Worm (Caenorhabditis elegans) whole organism, late embryonic: ENCODE results near the gene C08E3.15.

Experiments used
- K09A11.1 ChIP-seq: sonication (generic microtip); optimal IDR thresholded peaks from 2 replicates; lab custom pipeline; 2017; ENCODE audit warnings: antibody characterized with exemption, mild to moderate bottlenecking, missing genetic modification characterization, missing compliant biosample characterization; ENCODE audit not compliant: insufficient read depth
- ama-1 ChIP-seq: fragments of 150-350 bp; optimal IDR thresholded peaks from 2 replicates; lab custom pipeline; 2014
- ceh-18 ChIP-seq: sonication (generic microtip); optimal IDR thresholded peaks from 2 replicates; lab custom pipeline; 2016; ENCODE audit warnings: missing genetic modification characterization, missing compliant biosample characterization
- ceh-45 ChIP-seq: fragments of 200-800 bp; sonication (Bioruptor generic); IDR thresholded peaks from 2 replicates; pipeline ENCODE4 v1.3.6; 2022; ENCODE audit warnings: missing genetic modification reagents, missing genetic modification characterization, missing compliant biosample characterization
- ets-4 ChIP-seq: sonication (generic microtip); optimal IDR thresholded peaks from 2 replicates; lab custom pipeline; 2016; ENCODE audit warnings: missing genetic modification characterization, missing compliant biosample characterization
- fkh-10 ChIP-seq: fragments of 150-350 bp; optimal IDR thresholded peaks from 2 replicates; lab custom pipeline; 2014; ENCODE audit warnings: missing biosample characterization, missing genetic modification reagents, missing genetic modification characterization
- fkh-6 ChIP-seq: sonication (generic microtip); optimal IDR thresholded peaks from 2 replicates; lab custom pipeline; 2016; ENCODE audit warnings: missing genetic modification characterization, missing compliant biosample characterization
- hlh-15 ChIP-seq: sonication (generic microtip); optimal IDR thresholded peaks from 2 replicates; lab custom pipeline; 2016; ENCODE audit warnings: missing genetic modification characterization, missing compliant biosample characterization
- pha-4 ChIP-seq: fragments of 150-350 bp; optimal IDR thresholded peaks from 2 replicates; lab custom pipeline; 2018; ENCODE audit warnings: missing biosample characterization, missing genetic modification reagents, missing genetic modification characterization
- zip-5 ChIP-seq: sonication (generic microtip); optimal IDR thresholded peaks from 2 replicates; lab custom pipeline; 2016; ENCODE audit warnings: missing genetic modification characterization, missing compliant biosample characterization

DNA sequence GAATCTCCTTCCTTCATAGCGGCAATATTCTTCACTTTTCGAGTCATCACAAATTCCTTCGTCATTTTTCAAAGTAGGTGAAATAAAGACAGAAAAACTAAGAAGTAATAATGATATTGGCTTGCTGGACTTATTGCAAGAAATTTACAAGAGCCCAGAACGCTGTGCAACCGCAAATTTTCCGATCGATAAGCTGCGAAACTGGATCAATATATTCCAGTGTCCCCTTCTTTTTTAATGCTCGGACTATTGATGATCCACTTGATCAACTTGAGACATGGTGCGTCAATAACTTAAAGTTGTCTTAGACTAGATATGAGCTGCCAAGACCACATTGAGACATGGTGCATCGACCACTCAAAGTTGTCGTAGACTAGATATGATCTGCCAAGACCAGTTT, 21.6 kb downstream of the C08E3.15 start, which contains the start of gene bath-33:
- no peak for TF ChIP-seq ets-4 (tag; lab: Kevin White, UChicago)
- TF ChIP-seq fkh-6 (tag; lab: Kevin White, UChicago): no peak
- no peak for TF ChIP-seq ama-1 (lab: Kevin White, UChicago)
- TF ChIP-seq zip-5 (tag; lab: Kevin White, UChicago): no peak
- TF ChIP-seq ceh-45: no peak
- no peak for TF ChIP-seq K09A11.1 (tag; lab: Kevin White, UChicago)
- TF ChIP-seq pha-4 (tag; lab: Kevin White, UChicago): no peak
- TF ChIP-seq fkh-10 (GFP tag; lab: Kevin White, UChicago): no peak
- TF ChIP-seq ceh-18 (tag; lab: Kevin White, UChicago): no peak
- no peak for TF ChIP-seq hlh-15
